Fruit fly (Drosophila melanogaster): ENCODE data around the gene Rad60.

DNA sequence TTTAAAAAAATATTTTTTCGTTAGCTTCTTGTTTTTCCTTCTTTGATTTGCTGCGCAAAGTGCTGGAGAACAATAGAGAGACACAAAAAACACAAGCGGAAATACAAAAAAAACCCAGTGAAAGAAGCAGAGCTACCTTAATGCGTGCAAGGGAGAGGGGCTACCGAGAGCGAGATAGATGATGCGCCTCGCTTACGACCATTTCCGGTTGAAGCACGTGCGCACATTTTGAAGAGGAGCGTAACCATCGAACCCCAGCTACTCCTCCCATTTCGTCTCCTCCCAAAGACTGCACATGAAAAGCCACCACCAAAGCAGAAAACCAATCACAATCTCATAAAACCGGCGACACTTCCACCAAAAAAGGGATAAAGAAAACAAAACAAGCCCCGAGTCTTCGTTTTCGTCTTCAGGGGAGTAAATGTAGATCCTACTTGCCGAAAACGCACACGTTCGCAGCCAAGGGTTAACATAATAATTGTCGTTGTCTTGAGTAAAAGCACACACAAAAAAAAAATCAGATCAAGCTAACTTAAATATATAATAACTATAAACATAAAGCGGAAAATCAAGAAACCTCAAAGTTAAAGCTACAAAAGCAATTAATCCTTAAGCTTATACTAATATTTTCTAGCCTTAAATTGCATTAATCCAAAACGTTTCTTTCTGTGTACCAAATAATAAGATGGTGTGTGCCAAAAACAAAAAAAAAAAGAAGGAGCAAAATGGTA lies 46.0 kb upstream of the Rad60 start:
- TF ChIP-seq h (optimal IDR thresholded peaks at IDR 0.05) (no peak), insv (optimal IDR thresholded peaks at IDR 0.05) (no peak), Sin3A (optimal IDR thresholded peaks at IDR 0.05) (no peak), Myc (optimal IDR thresholded peaks at IDR 0.05) (no peak)
